Worm (Caenorhabditis elegans) whole organism, L3 larva: ENCODE measurements around the gene C03B1.10.

Experiments used
- ZK546.5 ChIP-seq: sonication (generic microtip); optimal IDR thresholded peaks from 2 replicates; lab custom pipeline; 2017; ENCODE audit warnings: missing biosample characterization, missing genetic modification characterization
- ama-1 ChIP-seq: fragments of 150-350 bp; optimal IDR thresholded peaks from 2 replicates; lab custom pipeline; 2018
- ceh-16 ChIP-seq: sonication (generic microtip); optimal IDR thresholded peaks from 2 replicates; lab custom pipeline; 2017; ENCODE audit warnings: missing biosample characterization, missing genetic modification characterization
- ceh-82 ChIP-seq: fragments of 150-350 bp; optimal IDR thresholded peaks from 2 replicates; lab custom pipeline; 2014; ENCODE audit warnings: missing biosample characterization, missing genetic modification characterization
- daf-12 ChIP-seq: fragments of 150-350 bp; optimal IDR thresholded peaks from 2 replicates; lab custom pipeline; 2014; ENCODE audit warnings: missing biosample characterization, missing genetic modification reagents, missing genetic modification characterization
- egl-27 ChIP-seq: sonication (generic microtip); optimal IDR thresholded peaks from 4 replicates; lab custom pipeline; 2017; ENCODE audit warnings: missing biosample characterization, missing genetic modification reagents, missing genetic modification characterization
- egl-5 ChIP-seq: fragments of 150-350 bp; optimal IDR thresholded peaks from 2 replicates; lab custom pipeline; 2017; ENCODE audit warnings: missing biosample characterization, missing genetic modification reagents, missing genetic modification characterization, inconsistent platforms
- elt-1 ChIP-seq: fragments of 150-350 bp; optimal IDR thresholded peaks from 2 replicates; lab custom pipeline; 2014; ENCODE audit warnings: missing biosample characterization, missing genetic modification characterization
- elt-2 ChIP-seq: sonication (generic microtip); optimal IDR thresholded peaks from 2 replicates; lab custom pipeline; 2016; ENCODE audit warnings: missing genetic modification reagents, mild to moderate bottlenecking, missing genetic modification characterization, missing compliant biosample characterization
- elt-3 ChIP-seq, 3 experiments: fragments of 150-350 bp in 1 of 3; sonication (generic microtip) in 2 of 3; optimal IDR thresholded peaks; 2 replicates in 2 of 3; 4 replicates in 1 of 3; lab custom pipeline; 2014 to 2017; ENCODE audit warnings: missing biosample characterization in 3 of 3, missing genetic modification characterization in 3 of 3
- eor-1 ChIP-seq, 2 experiments: fragments of 150-350 bp; optimal IDR thresholded peaks; 2 replicates each; lab custom pipeline; 2014 to 2018; ENCODE audit warnings: missing biosample characterization in 2 of 2, missing genetic modification characterization in 2 of 2
- fkh-10 ChIP-seq: sonication (generic microtip); optimal IDR thresholded peaks from 2 replicates; lab custom pipeline; 2017; ENCODE audit warnings: missing biosample characterization, missing genetic modification reagents, missing genetic modification characterization
- fkh-2 ChIP-seq: fragments of 150-350 bp; optimal IDR thresholded peaks from 2 replicates; lab custom pipeline; 2014; ENCODE audit warnings: missing biosample characterization, missing genetic modification reagents, missing genetic modification characterization
- fos-1 ChIP-seq: fragments of 150-350 bp; optimal IDR thresholded peaks from 2 replicates; lab custom pipeline; 2014; ENCODE audit warnings: missing biosample characterization, missing genetic modification characterization
- lin-15B ChIP-seq: fragments of 150-350 bp; optimal IDR thresholded peaks from 2 replicates; lab custom pipeline; 2014; ENCODE audit warnings: missing biosample characterization, missing genetic modification characterization
- lin-39 ChIP-seq: fragments of 150-350 bp; optimal IDR thresholded peaks from 2 replicates; lab custom pipeline; 2018; ENCODE audit warnings: missing biosample characterization, missing genetic modification reagents, missing genetic modification characterization
- lsy-12 ChIP-seq: sonication (generic microtip); optimal IDR thresholded peaks from 2 replicates; lab custom pipeline; 2016; ENCODE audit warnings: mild to moderate bottlenecking, missing genetic modification characterization, missing compliant biosample characterization
- mdl-1 ChIP-seq: fragments of 150-350 bp; optimal IDR thresholded peaks from 2 replicates; lab custom pipeline; 2014; ENCODE audit warnings: missing biosample characterization, missing genetic modification characterization
- mml-1 ChIP-seq: fragments of 150-350 bp; sonication (generic microtip); optimal IDR thresholded peaks from 3 replicates; lab custom pipeline; 2014; ENCODE audit warnings: missing biosample characterization, missing genetic modification characterization
- nfya-1 ChIP-seq: sonication (generic microtip); optimal IDR thresholded peaks from 2 replicates; lab custom pipeline; 2017; ENCODE audit warnings: missing genetic modification characterization, mild to moderate bottlenecking, missing compliant biosample characterization, antibody characterized with exemption, moderate library complexity; ENCODE audit not compliant: insufficient read depth
- nhr-11 ChIP-seq: fragments of 150-350 bp; optimal IDR thresholded peaks from 2 replicates; lab custom pipeline; 2014; ENCODE audit warnings: missing biosample characterization, missing genetic modification characterization
- nhr-23 ChIP-seq: fragments of 150-350 bp; optimal IDR thresholded peaks from 2 replicates; lab custom pipeline; 2014; ENCODE audit warnings: missing biosample characterization, missing genetic modification reagents, missing genetic modification characterization
- nhr-25 ChIP-seq: sonication (generic microtip); optimal IDR thresholded peaks from 2 replicates; lab custom pipeline; 2017; ENCODE audit warnings: missing biosample characterization, missing genetic modification characterization
- nhr-67 ChIP-seq: fragments of 150-350 bp; optimal IDR thresholded peaks from 2 replicates; lab custom pipeline; 2014; ENCODE audit warnings: missing biosample characterization, missing genetic modification characterization
- nhr-76 ChIP-seq: fragments of 150-350 bp; sonication (generic microtip); optimal IDR thresholded peaks from 5 replicates; lab custom pipeline; 2014; ENCODE audit warnings: missing biosample characterization, missing genetic modification characterization
- nhr-77 ChIP-seq: fragments of 150-350 bp; optimal IDR thresholded peaks from 2 replicates; lab custom pipeline; 2014; ENCODE audit warnings: missing biosample characterization, missing genetic modification characterization
- pha-4 ChIP-seq: fragments of 150-350 bp; optimal IDR thresholded peaks from 2 replicates; lab custom pipeline; 2014; ENCODE audit warnings: missing biosample characterization, missing genetic modification reagents, missing genetic modification characterization
- pqm-1 ChIP-seq: fragments of 150-350 bp; optimal IDR thresholded peaks from 2 replicates; lab custom pipeline; 2017; ENCODE audit warnings: missing biosample characterization, missing genetic modification characterization, inconsistent platforms
- sea-2 ChIP-seq: fragments of 150-350 bp; sonication (generic microtip); optimal IDR thresholded peaks from 4 replicates; lab custom pipeline; 2014; ENCODE audit warnings: missing biosample characterization, missing genetic modification reagents, missing genetic modification characterization
- skn-1 ChIP-seq: fragments of 150-350 bp; optimal IDR thresholded peaks from 2 replicates; lab custom pipeline; 2014; ENCODE audit warnings: missing biosample characterization, missing genetic modification characterization
- snpc-4 ChIP-seq: fragments of 150-350 bp; optimal IDR thresholded peaks from 2 replicates; lab custom pipeline; 2014; ENCODE audit warnings: missing biosample characterization, missing genetic modification characterization
- tbx-2 ChIP-seq: sonication (generic microtip); optimal IDR thresholded peaks from 2 replicates; lab custom pipeline; 2016; ENCODE audit warnings: mild to moderate bottlenecking, missing genetic modification characterization, missing compliant biosample characterization
- unc-39 ChIP-seq: sonication (generic microtip); optimal IDR thresholded peaks from 4 replicates; lab custom pipeline; 2017; ENCODE audit warnings: missing biosample characterization, missing genetic modification characterization
- unc-62 ChIP-seq: fragments of 150-350 bp; sonication (generic microtip); optimal IDR thresholded peaks from 4 replicates; lab custom pipeline; 2014; ENCODE audit warnings: missing biosample characterization, missing genetic modification reagents, missing genetic modification characterization
- zag-1 ChIP-seq: fragments of 150-350 bp; optimal IDR thresholded peaks from 2 replicates; lab custom pipeline; 2014; ENCODE audit warnings: missing biosample characterization, missing genetic modification characterization
- ztf-4 ChIP-seq: fragments of 150-350 bp; optimal IDR thresholded peaks from 2 replicates; lab custom pipeline; 2014; ENCODE audit warnings: missing biosample characterization, missing genetic modification characterization

The C03B1.10 gene

ce11 chrX:6357772-6358171 lies at the start of gene C03B1.10:
Gene C03B1.10 (minus strand): TSS chrX:6357872.
- TF ChIP-seq pqm-1, result no peak
- TF ChIP-seq ceh-16 (tag; lab: Kevin White, UChicago), result no peak
- TF ChIP-seq pha-4, result no peak
- TF ChIP-seq ztf-4 (tag; lab: Kevin White, UChicago), result no peak
- no peak for TF ChIP-seq unc-39 (tag; lab: Kevin White, UChicago)
- TF ChIP-seq elt-2 (tag; lab: Kevin White, UChicago), result no peak
- no peak for TF ChIP-seq eor-1 (tag; optimal IDR thresholded peaks at IDR 0.05; lab: Kevin White, UChicago)
- TF ChIP-seq fkh-2 (tag; lab: Kevin White, UChicago), result no peak
- TF ChIP-seq nhr-77 (tag; lab: Kevin White, UChicago), result no peak
- TF ChIP-seq elt-1 (tag; lab: Kevin White, UChicago), result no peak
- no peak for TF ChIP-seq snpc-4 (tag; lab: Kevin White, UChicago)
- TF ChIP-seq lsy-12 (tag; lab: Kevin White, UChicago), result no peak
- no peak for TF ChIP-seq mml-1
- no peak for TF ChIP-seq nhr-23 (tag; lab: Kevin White, UChicago)
- no peak for TF ChIP-seq egl-27
- TF ChIP-seq nhr-76 (tag; lab: Kevin White, UChicago), result no peak
- no peak for TF ChIP-seq ama-1
- no peak for TF ChIP-seq egl-5
- TF ChIP-seq nhr-67, result no peak

- no peak for TF ChIP-seq sea-2
- TF ChIP-seq skn-1 (tag; lab: Kevin White, UChicago), result no peak
- TF ChIP-seq nhr-25, result no peak
- TF ChIP-seq nfya-1 (tag; lab: Kevin White, UChicago), result no peak
- no peak for TF ChIP-seq egl-27
- TF ChIP-seq eor-1 (tag; optimal IDR thresholded peaks at IDR 0.05; lab: Kevin White, UChicago), result no peak
- TF ChIP-seq tbx-2, result no peak
- no peak for TF ChIP-seq unc-39 (tag; lab: Kevin White, UChicago)
Observed at ce11 chrX:6405905-6406304, 48.2 kb upstream of the C03B1.10 start.

- TF ChIP-seq mdl-1 (tag; lab: Kevin White, UChicago), result no peak
- TF ChIP-seq fkh-10 (GFP tag; lab: Kevin White, UChicago), result no peak
- TF ChIP-seq ztf-4 (tag; lab: Kevin White, UChicago), result no peak
- no peak for TF ChIP-seq elt-2 (tag; lab: Kevin White, UChicago)
- no peak for TF ChIP-seq lin-15B (tag; lab: Kevin White, UChicago)
- TF ChIP-seq lin-39, result no peak
- no peak for TF ChIP-seq ama-1
- no peak for TF ChIP-seq snpc-4 (tag; lab: Kevin White, UChicago)
- no peak for TF ChIP-seq zag-1 (tag; lab: Kevin White, UChicago)
- TF ChIP-seq ZK546.5 (tag; lab: Kevin White, UChicago), result no peak
- no peak for TF ChIP-seq nhr-11 (tag; lab: Kevin White, UChicago)
- TF ChIP-seq unc-62 (GFP tag; lab: Kevin White, UChicago), result no peak
- no peak for TF ChIP-seq fkh-2 (tag; lab: Kevin White, UChicago)
- no peak for TF ChIP-seq elt-3 (tag; optimal IDR thresholded peaks at IDR 0.05; lab: Kevin White, UChicago)
- TF ChIP-seq nhr-77 (tag; lab: Kevin White, UChicago), result no peak
- TF ChIP-seq unc-39 (tag; lab: Kevin White, UChicago), result no peak
- no peak for TF ChIP-seq fos-1 (tag; lab: Kevin White, UChicago)
Observed at ce11 chrX:6403122-6403521, 45.5 kb upstream of the C03B1.10 start, which contains the start of gene glt-4. Gene glt-4 (plus strand): TSS chrX:6403422.

ce11 chrX:6399450-6399849 lies 41.8 kb upstream of the C03B1.10 start:
- TF ChIP-seq mml-1 (no peak), pha-4 (no peak), lin-15B (tag; lab: Kevin White, UChicago) (no peak), nfya-1 (tag; lab: Kevin White, UChicago) (peak; percentile 10)

- no peak for TF ChIP-seq lin-15B (tag; lab: Kevin White, UChicago)
- TF ChIP-seq ceh-82 (tag; lab: Kevin White, UChicago), result no peak
- no peak for TF ChIP-seq ztf-4 (tag; lab: Kevin White, UChicago)
- no peak for TF ChIP-seq fkh-10 (GFP tag; lab: Kevin White, UChicago)
- no peak for TF ChIP-seq egl-27
- TF ChIP-seq ceh-16 (tag; lab: Kevin White, UChicago), result no peak
- TF ChIP-seq tbx-2, result no peak
- no peak for TF ChIP-seq daf-12 (tag; lab: Kevin White, UChicago)
- TF ChIP-seq zag-1 (tag; lab: Kevin White, UChicago), result no peak
- TF ChIP-seq mml-1, result no peak
- no peak for TF ChIP-seq elt-2 (tag; lab: Kevin White, UChicago)
- TF ChIP-seq, all 47 proteins: peak for 0
Observed at ce11 chrX:6391491-6391890, 33.8 kb upstream of the C03B1.10 start, which contains the start of gene igcm-2. Gene igcm-2 (minus strand): TSS chrX:6391591.
